Worm (Caenorhabditis elegans): ENCODE results near the gene vps-11.

The vps-11 gene

DNA sequence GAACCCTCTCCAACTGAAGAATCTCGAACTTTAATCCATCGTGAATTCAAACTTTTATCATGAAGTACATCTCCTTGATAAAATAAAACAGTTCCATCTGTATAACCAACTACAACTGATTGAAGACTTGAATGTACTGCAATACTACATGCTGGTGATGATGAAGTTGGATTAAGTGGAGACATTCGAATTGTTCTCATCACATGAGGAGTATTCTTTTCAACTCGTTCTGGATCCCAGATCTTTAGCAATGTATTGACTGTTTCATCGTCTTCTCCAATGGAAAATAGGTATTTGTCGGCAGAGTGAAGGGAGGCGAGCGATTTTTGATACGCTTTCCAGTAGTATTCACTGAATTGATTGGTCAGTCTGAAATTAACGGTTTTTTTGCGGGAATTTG is 682 bp downstream of the vps-11 start:
- TF ChIP-seq hmg-20 (GFP tag; IDR thresholded peaks at IDR 0.05) (no peak), hsf-1 (GFP tag; IDR thresholded peaks at IDR 0.05) (no peak), lin-54 (GFP tag; optimal IDR thresholded peaks at IDR 0.05) (no peak), somi-1 (GFP tag; optimal IDR thresholded peaks at IDR 0.05) (no peak), ztf-3 (GFP tag; optimal IDR thresholded peaks at IDR 0.05) (no peak), F55B11.4 (tag; optimal IDR thresholded peaks at IDR 0.05; ENCODE audit: borderline replicate concordance, insufficient read depth) (no peak), unc-62 (GFP tag; optimal IDR thresholded peaks at IDR 0.05) (no peak), rpc-1 (optimal IDR thresholded peaks at IDR 0.05) (no peak), rpc-1 (tag; optimal IDR thresholded peaks at IDR 0.05) (no peak), mxl-1 (tag; optimal IDR thresholded peaks at IDR 0.05) (no peak), ztf-22 (GFP tag; optimal IDR thresholded peaks at IDR 0.05) (no peak), ztf-18 (tag; optimal IDR thresholded peaks at IDR 0.05) (no peak), lsy-27 (tag; optimal IDR thresholded peaks at IDR 0.05; ENCODE audit: borderline replicate concordance, insufficient read depth) (no peak), pbrm-1 (GFP tag; IDR thresholded peaks at IDR 0.05) (no peak), ceh-58 (GFP tag; IDR thresholded peaks at IDR 0.05) (no peak), ekl-4 (GFP tag; IDR thresholded peaks at IDR 0.05) (no peak), ZK185.1 (tag; optimal IDR thresholded peaks at IDR 0.05; ENCODE audit: poor library complexity, severe bottlenecking) (no peak), F52B5.7 (tag; optimal IDR thresholded peaks at IDR 0.05) (no peak)

DNA sequence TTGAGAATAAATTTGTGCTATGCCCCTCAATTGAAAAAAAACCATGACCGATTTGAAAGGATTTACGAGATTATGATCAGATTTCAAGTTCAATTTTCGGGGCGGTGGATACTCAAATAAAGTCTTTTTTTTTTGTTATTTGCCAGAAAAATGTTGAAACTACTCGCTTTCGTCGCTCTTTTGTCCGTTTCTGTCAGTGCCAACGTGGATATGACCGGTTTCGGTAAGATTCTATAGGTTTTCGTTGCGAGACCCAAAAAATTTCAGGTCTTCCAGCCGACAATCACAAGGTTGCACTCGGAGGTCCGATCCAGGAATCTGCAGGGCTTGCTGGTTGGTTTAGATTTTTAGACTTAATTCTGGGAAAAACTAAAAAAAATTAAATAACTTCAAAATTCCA is 6.1 kb downstream of the vps-11 start, which contains the start of gene tag-209:
Gene tag-209, plus strand, starts transcription at position 73 of the 400 bp plus-strand sequence.
- TF ChIP-seq lsl-1 (GFP tag; optimal IDR thresholded peaks at IDR 0.05) (no peak), unc-62 (GFP tag; optimal IDR thresholded peaks at IDR 0.05) (no peak), Y95B8A.8 (GFP tag; IDR thresholded peaks at IDR 0.05) (no peak), ama-1 (optimal IDR thresholded peaks at IDR 0.05) (no peak), ama-1 (GFP tag; optimal IDR thresholded peaks at IDR 0.05) (no peak), ZK185.1 (tag; optimal IDR thresholded peaks at IDR 0.05; ENCODE audit: poor library complexity, severe bottlenecking) (no peak), ekl-4 (GFP tag; IDR thresholded peaks at IDR 0.05) (peak; percentile 39; the same call in 1 of the 2 replicates), him-1 (tag; optimal IDR thresholded peaks at IDR 0.05) (peak; percentile 72), F23B12.7 (tag; optimal IDR thresholded peaks at IDR 0.05; ENCODE audit: insufficient read depth) (no peak), akir-1 (GFP tag; optimal IDR thresholded peaks at IDR 0.05) (no peak), mxl-1 (tag; optimal IDR thresholded peaks at IDR 0.05) (no peak), fkh-3 (tag; optimal IDR thresholded peaks at IDR 0.05) (no peak), snpc-1.1 (tag; optimal IDR thresholded peaks at IDR 0.05; ENCODE audit: insufficient read depth) (no peak), dpl-1 (GFP tag; optimal IDR thresholded peaks at IDR 0.05) (no peak)

ce11 chrII:10784780-10785463 is 8.4 kb downstream of the vps-11 start, which contains the start of gene cdl-1:
Gene cdl-1 (plus strand): TSS chrII:10785452.
- TF ChIP-seq efl-1 (GFP tag; optimal IDR thresholded peaks at IDR 0.05): peak; percentile 78
- TF ChIP-seq F37B4.10 (GFP tag; IDR thresholded peaks at IDR 0.05): no peak
- TF ChIP-seq madf-6 (GFP tag; IDR thresholded peaks at IDR 0.05): peak; percentile 54; the same call in 1 of the 2 replicates
- 0 out of 2 replicates have a peak, but pooled peaks have one; percentile 15 for TF ChIP-seq dox-1 (GFP tag; IDR thresholded peaks at IDR 0.05)
- no peak for TF ChIP-seq athp-1 (tag; optimal IDR thresholded peaks at IDR 0.05)
- TF ChIP-seq pha-4 (tag; optimal IDR thresholded peaks at IDR 0.05): peak; percentile 52
- TF ChIP-seq zim-3 (tag; optimal IDR thresholded peaks at IDR 0.05): no peak
- no peak for TF ChIP-seq Y79H2A.3 (GFP tag; conservative IDR thresholded peaks at IDR 0.05)
- peak; percentile 3 for TF ChIP-seq F23B12.7 (tag; optimal IDR thresholded peaks at IDR 0.05; ENCODE audit: insufficient read depth)
- no peak for TF ChIP-seq cebp-1 (GFP tag; IDR thresholded peaks at IDR 0.05)
- TF ChIP-seq cebp-1 (tag; optimal IDR thresholded peaks at IDR 0.05): peak; percentile 46
- TF ChIP-seq dpl-1 (GFP tag; optimal IDR thresholded peaks at IDR 0.05): peak; percentile 79
- TF ChIP-seq Y56A3A.18 (GFP tag; IDR thresholded peaks at IDR 0.05): no peak
- peak; percentile 37 for TF ChIP-seq ceh-27 (GFP tag; optimal IDR thresholded peaks at IDR 0.05)
- TF ChIP-seq F57A8.1 (GFP tag; optimal IDR thresholded peaks at IDR 0.05): no peak
- TF ChIP-seq ama-1 (optimal IDR thresholded peaks at IDR 0.05): no peak
- no peak for TF ChIP-seq ama-1 (GFP tag; optimal IDR thresholded peaks at IDR 0.05)
- TF ChIP-seq mcd-1 (GFP tag; IDR thresholded peaks at IDR 0.05): peak; percentile 15; the same call in 1 of the 2 replicates
- TF ChIP-seq unc-62 (GFP tag; optimal IDR thresholded peaks at IDR 0.05): no peak
- TF ChIP-seq attf-5 (GFP tag; optimal IDR thresholded peaks at IDR 0.05): peak; percentile 67
- no peak for TF ChIP-seq sptf-2 (GFP tag; optimal IDR thresholded peaks at IDR 0.05)
- TF ChIP-seq egl-18 (GFP tag; IDR thresholded peaks at IDR 0.05): no peak
